Worm (Caenorhabditis elegans) whole organism, early embryonic: ENCODE data around the gene sart-3.

Experiments
- B0310.2 ChIP-seq: sonication (generic microtip); optimal IDR thresholded peaks from 2 replicates; lab custom pipeline; 2016; ENCODE audit warnings: mild to moderate bottlenecking, missing genetic modification characterization, missing compliant biosample characterization
- hmg-4 ChIP-seq: fragments of 200-800 bp; sonication (Bioruptor generic); optimal IDR thresholded peaks from 2 replicates; lab custom pipeline; 2018; ENCODE audit warnings: mild to moderate bottlenecking, missing genetic modification characterization, missing compliant biosample characterization

DNA sequence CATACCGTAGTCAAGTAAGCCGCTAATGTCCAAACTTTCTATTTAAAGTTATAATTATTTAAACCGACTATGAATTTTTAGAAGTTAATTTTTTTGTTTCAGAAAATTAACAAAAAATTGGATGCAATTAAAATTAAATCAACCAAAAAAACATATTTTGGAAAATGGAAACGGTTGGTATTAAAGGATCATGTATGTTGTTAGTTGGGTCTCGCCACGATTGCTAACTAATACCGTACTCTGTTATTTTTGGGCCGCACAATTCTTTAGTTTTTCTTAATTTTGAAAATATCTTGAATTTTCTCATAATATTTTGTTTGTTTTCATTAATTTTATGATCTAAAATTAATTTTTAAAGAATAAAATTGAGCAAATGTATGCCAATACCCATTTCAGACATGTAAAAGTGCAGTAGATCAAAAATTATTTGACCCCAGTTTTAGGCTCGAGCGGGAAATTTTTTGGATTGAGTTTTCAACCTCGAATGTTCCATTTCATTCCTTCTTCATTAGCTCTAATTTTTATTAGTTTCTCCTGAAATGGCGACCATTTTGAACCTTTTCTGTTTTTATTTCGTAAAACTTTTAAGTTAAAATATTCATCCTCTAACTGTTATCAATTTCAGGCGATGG lies 39.7 kb upstream of the sart-3 start, which contains the start of gene cbd-1:
- TF ChIP-seq B0310.2 (tag; lab: Kevin White, UChicago) (no peak), hmg-4 (GFP tag; lab: Kevin White, UChicago) (no peak)
